Fruit fly (Drosophila melanogaster): ENCODE data around the gene Rev1.

Gene Rev1

DNA sequence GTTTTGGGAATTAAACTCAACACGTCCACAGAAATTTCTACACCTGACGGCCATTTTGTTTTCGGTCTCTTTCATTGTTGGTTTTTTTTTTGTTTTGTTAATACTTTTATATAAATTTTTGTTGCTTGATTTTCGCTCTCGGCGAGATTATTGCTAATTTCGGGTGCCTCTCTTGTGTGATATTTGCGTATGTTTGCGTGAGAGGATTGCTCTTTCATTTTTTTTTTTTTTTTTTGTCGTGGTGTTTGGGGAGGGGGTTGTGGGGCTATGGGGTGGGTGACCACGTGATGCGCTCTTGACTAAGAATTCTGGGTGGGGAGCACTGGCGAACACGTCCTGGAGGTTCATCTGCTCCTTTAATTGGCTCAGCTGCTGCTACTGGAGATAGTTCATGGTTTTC is 28.3 kb upstream of the Rev1 start (continued):
- TF ChIP-seq Bgb (GFP tag; IDR thresholded peaks at IDR 0.05; ENCODE audit: partially characterized antibody), result peak; percentile 29; the same call in 1 of the 2 replicates
- TF ChIP-seq gt (GFP tag; IDR thresholded peaks at IDR 0.05), result no peak
- no peak for TF ChIP-seq BtbVII (GFP tag; optimal IDR thresholded peaks at IDR 0.05)
- no peak for TF ChIP-seq CG10321 (GFP tag; IDR thresholded peaks at IDR 0.05)
- TF ChIP-seq CG14667 (GFP tag; IDR thresholded peaks at IDR 0.05), result no peak
- TF ChIP-seq dati (GFP tag; IDR thresholded peaks at IDR 0.05), result peak; percentile 18; the same call in 1 of the 2 replicates
- TF ChIP-seq hkb (optimal IDR thresholded peaks at IDR 0.05), result no peak
- TF ChIP-seq hkb (GFP tag; IDR thresholded peaks at IDR 0.05), result no peak
- no peak for TF ChIP-seq NfI (GFP tag; optimal IDR thresholded peaks at IDR 0.05)
- TF ChIP-seq Pdp1 (GFP tag; optimal IDR thresholded peaks at IDR 0.05), result no peak
- TF ChIP-seq Doc2 (GFP tag; IDR thresholded peaks at IDR 0.05), result no peak
- TF ChIP-seq Bteb2 (GFP tag; optimal IDR thresholded peaks at IDR 0.05), result no peak
- TF ChIP-seq Trl (optimal IDR thresholded peaks at IDR 0.05), result peak in 1 of 2 experiments; percentile 78
- TF ChIP-seq Trl (GFP tag; optimal IDR thresholded peaks at IDR 0.05), result no peak
- peak; percentile 50 for TF ChIP-seq cwo (GFP tag; optimal IDR thresholded peaks at IDR 0.05)
- TF ChIP-seq ftz-f1 (GFP tag; optimal IDR thresholded peaks at IDR 0.05), result no peak
- no peak for TF ChIP-seq CG4730 (GFP tag; IDR thresholded peaks at IDR 0.05)
- TF ChIP-seq zfh1 (GFP tag; IDR thresholded peaks at IDR 0.05), result peak; percentile 13; the same call in 1 of the 3 replicates
- TF ChIP-seq CG5180 (GFP tag; optimal IDR thresholded peaks at IDR 0.05), result no peak
- no peak for TF ChIP-seq CG12071 (GFP tag; optimal IDR thresholded peaks at IDR 0.05)
- TF ChIP-seq ap (GFP tag; IDR thresholded peaks at IDR 0.05), result no peak
- peak; percentile 76 for TF ChIP-seq crol (GFP tag; IDR thresholded peaks at IDR 0.05)
- TF ChIP-seq h (optimal IDR thresholded peaks at IDR 0.05), result no peak
- no peak for TF ChIP-seq CG15601 (tag; optimal IDR thresholded peaks at IDR 0.05)
- no peak for TF ChIP-seq Eip74EF (GFP tag; optimal IDR thresholded peaks at IDR 0.05)

DNA sequence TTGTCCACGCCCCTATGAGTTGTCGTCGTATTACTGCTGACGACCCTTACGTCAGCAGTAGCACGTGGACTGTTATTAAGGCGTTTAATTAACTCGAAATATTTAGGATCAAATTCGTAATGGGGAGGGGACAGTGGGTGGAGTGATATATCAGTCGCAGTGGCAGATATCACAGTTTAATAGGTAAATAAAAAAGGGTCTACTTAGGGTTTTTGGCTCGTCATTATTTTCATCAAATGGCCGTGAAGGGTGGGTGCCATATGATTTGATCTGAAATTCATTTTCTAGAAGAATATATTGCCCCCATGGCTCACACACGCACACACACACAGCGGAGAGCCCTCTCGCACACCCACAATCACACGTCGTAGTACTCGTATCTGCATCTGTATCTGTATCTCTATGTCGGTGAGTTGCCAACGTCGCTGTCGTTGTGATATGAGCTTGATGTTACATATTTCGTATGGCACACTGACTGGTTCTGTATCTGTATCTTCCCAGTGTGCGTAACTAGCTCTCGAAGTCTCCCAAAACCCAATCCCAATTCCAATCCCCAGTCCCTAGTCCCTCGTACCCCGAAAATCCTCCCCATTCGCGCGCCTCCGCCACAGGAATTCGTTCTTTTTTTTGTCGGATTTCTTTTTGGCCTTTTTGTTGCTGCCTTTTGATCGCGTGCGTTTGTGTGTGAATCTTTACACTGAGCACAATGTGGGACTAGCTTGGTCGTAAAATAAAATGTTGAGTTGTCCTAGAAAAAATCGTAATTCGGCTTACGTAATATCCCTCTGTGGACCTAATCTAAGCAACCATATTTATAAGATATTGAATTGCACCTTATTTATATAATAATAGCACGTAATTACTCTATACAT is 27.4 kb upstream of the Rev1 start:
- TF ChIP-seq CG32532 (GFP tag; IDR thresholded peaks at IDR 0.05), result peak; percentile 75
- TF ChIP-seq ci (GFP tag; IDR thresholded peaks at IDR 0.05), result peak; percentile 70; the same call in 2 of the 3 replicates
- no peak for TF ChIP-seq run (tag; optimal IDR thresholded peaks at IDR 0.05)
- TF ChIP-seq CG34224 (GFP tag; IDR thresholded peaks at IDR 0.05; ENCODE audit: partially characterized antibody), result no peak; the same call in 2 of the 3 replicates
- TF ChIP-seq CG4404 (GFP tag; IDR thresholded peaks at IDR 0.05), result peak; percentile 33; the same call in 1 of the 2 replicates
- TF ChIP-seq Dref (GFP tag; IDR thresholded peaks at IDR 0.05), result no peak
- peak; percentile 34 for TF ChIP-seq chn (GFP tag; optimal IDR thresholded peaks at IDR 0.05)
- peak; percentile 41 for TF ChIP-seq Sox100B (GFP tag; optimal IDR thresholded peaks at IDR 0.05)
- peak; percentile 34 for TF ChIP-seq az2 (GFP tag; optimal IDR thresholded peaks at IDR 0.05)
- TF ChIP-seq Hey (tag; optimal IDR thresholded peaks at IDR 0.05), result no peak
- no peak for TF ChIP-seq Side (GFP tag; optimal IDR thresholded peaks at IDR 0.05)
- TF ChIP-seq CG7963 (GFP tag; IDR thresholded peaks at IDR 0.05; ENCODE audit: partially characterized antibody), result no peak
- no peak for TF ChIP-seq D19A (tag; optimal IDR thresholded peaks at IDR 0.05)
- TF ChIP-seq CG31365 (tag; optimal IDR thresholded peaks at IDR 0.05), result peak; percentile 10
- no peak for TF ChIP-seq lov (optimal IDR thresholded peaks at IDR 0.05)
- TF ChIP-seq lov (GFP tag; IDR thresholded peaks at IDR 0.05), result peak; percentile 58; the same call in 1 of the 3 replicates
- peak in 1 of 2 experiments; percentile 66 for TF ChIP-seq eve (GFP tag; optimal IDR thresholded peaks at IDR 0.05)
- TF ChIP-seq CG17361 (GFP tag; IDR thresholded peaks at IDR 0.05), result no peak; the same call in 2 of the 3 replicates
- TF ChIP-seq CG8478 (optimal IDR thresholded peaks at IDR 0.05), result peak; percentile 90
- TF ChIP-seq CG1233 (GFP tag; optimal IDR thresholded peaks at IDR 0.05), result peak; percentile 47
- peak; percentile 37; the same call in 1 of the 2 replicates for TF ChIP-seq CG17612 (GFP tag; IDR thresholded peaks at IDR 0.05)
- TF ChIP-seq Dbx (GFP tag; IDR thresholded peaks at IDR 0.05), result peak; percentile 46
- TF ChIP-seq CG9215 (GFP tag; IDR thresholded peaks at IDR 0.05), result peak; percentile 39; the same call in 1 of the 2 replicates
- TF ChIP-seq CG3407 (GFP tag; optimal IDR thresholded peaks at IDR 0.05), result no peak
- TF ChIP-seq NC2α (GFP tag; optimal IDR thresholded peaks at IDR 0.05), result no peak
- no peak for TF ChIP-seq yki (optimal IDR thresholded peaks at IDR 0.05)
- no peak for TF ChIP-seq h (optimal IDR thresholded peaks at IDR 0.05)
- peak; percentile 49 for TF ChIP-seq nmo (GFP tag; optimal IDR thresholded peaks at IDR 0.05)
